Worm (Caenorhabditis elegans) whole organism, L4/young adult: Measurements from ENCODE around the gene srz-62.

Source experiments
- dao-5 ChIP-seq: sonication (generic microtip); optimal IDR thresholded peaks from 2 replicates; lab custom pipeline; 2016; ENCODE audit warnings: missing genotype, missing genetic modification characterization, moderate library complexity, missing compliant biosample characterization
- him-1 ChIP-seq: sonication (generic microtip); optimal IDR thresholded peaks from 2 replicates; lab custom pipeline; 2016; ENCODE audit warnings: missing genotype, missing genetic modification reagents, missing genetic modification characterization, missing compliant biosample characterization

DNA sequence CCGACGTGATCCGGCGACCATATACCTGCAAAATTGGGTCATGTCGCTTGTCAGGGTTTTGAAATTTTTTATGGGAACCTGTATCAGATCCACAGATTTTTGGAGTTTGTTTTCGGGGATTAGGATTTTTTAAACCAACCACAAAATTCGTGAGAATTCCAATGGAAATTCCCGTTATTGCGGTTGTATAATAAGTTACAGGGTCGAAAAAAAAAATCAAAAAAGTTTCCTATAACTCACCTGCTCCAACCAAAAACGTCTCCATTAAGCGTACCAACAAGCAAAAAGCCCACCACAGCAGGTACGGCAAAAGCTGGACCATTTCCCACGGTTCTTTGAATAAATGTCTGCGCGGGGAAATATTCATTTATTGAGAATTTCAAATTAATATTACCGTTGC is 37.4 kb upstream of the srz-62 start:
- TF ChIP-seq him-1: no peak
- TF ChIP-seq dao-5: no peak
